Worm (Caenorhabditis elegans) whole organism, L4 larva: Measurements from ENCODE around the gene twnk-1.

Experiments
- F37D6.2 ChIP-seq: sonication (generic microtip); optimal IDR thresholded peaks from 2 replicates; lab custom pipeline; 2016; ENCODE audit warnings: mild to moderate bottlenecking, missing genetic modification characterization, missing compliant biosample characterization
- lin-39 ChIP-seq: fragments of 150-350 bp; optimal IDR thresholded peaks from 2 replicates; lab custom pipeline; 2014; ENCODE audit warnings: missing biosample characterization, missing genetic modification reagents, missing genetic modification characterization

DNA sequence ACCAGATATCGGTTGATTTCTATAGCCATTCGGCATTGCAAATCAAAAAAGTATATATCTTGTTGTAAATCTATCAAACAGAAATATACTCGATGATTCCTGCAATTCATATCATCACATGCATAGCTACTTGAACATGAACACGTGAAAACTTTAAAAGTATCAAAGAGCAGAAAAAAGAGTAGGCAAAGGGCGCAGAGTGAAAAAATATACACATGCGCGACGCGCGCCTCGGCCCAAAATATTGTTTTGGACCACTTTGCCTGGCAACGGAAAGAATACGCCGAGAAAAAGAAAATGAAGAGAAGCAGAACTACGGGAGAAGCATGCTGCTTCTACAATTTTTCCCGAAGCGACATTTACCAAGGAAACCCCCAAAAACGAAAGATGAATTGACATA lies 20.4 kb upstream of the twnk-1 start, which contains the start of gene C54H2.4:
- TF ChIP-seq lin-39 (tag; lab: Kevin White, UChicago) = no peak
- TF ChIP-seq F37D6.2 (tag; lab: Kevin White, UChicago) = no peak
